Worm (Caenorhabditis elegans): Measurements from ENCODE around the gene K04A8.19.

K04A8.19 gene

ce11 chrV:6511121-6511520 is 43.1 kb downstream of the K04A8.19 start, which contains the start of gene ubh-1:
Gene ubh-1 (minus strand): TSS chrV:6511409.
- TF ChIP-seq ama-1 (optimal IDR thresholded peaks at IDR 0.05), result no peak
- TF ChIP-seq B0310.2 (tag; optimal IDR thresholded peaks at IDR 0.05), result no peak
- no peak for TF ChIP-seq pes-1 (GFP tag; IDR thresholded peaks at IDR 0.05)

- TF ChIP-seq B0310.2 (tag; optimal IDR thresholded peaks at IDR 0.05) (no peak), ceh-13 (GFP tag; optimal IDR thresholded peaks at IDR 0.05) (no peak), pes-1 (GFP tag; IDR thresholded peaks at IDR 0.05) (no peak), hnd-1 (tag; optimal IDR thresholded peaks at IDR 0.05) (no peak), ets-7 (tag; optimal IDR thresholded peaks at IDR 0.05) (no peak), sea-1 (GFP tag; conservative IDR thresholded peaks at IDR 0.05) (no peak), tra-4 (tag; optimal IDR thresholded peaks at IDR 0.05) (no peak)
These were observed 43.6 kb downstream of the K04A8.19 start for ce11 chrV:6510622-6511021.

- no peak for TF ChIP-seq F13C5.2 (tag; optimal IDR thresholded peaks at IDR 0.05)
- TF ChIP-seq pes-1 (GFP tag; IDR thresholded peaks at IDR 0.05), result no peak
- TF ChIP-seq sea-1 (GFP tag; conservative IDR thresholded peaks at IDR 0.05), result no peak
- no peak for TF ChIP-seq flt-1 (GFP tag; IDR thresholded peaks at IDR 0.05)
These were observed 44.5 kb downstream of the K04A8.19 start, which contains the start of gene ubh-2 for ce11 chrV:6509717-6510116. Gene ubh-2 (minus strand): TSS chrV:6509817.

- TF ChIP-seq aly-1 (tag; optimal IDR thresholded peaks at IDR 0.05), result no peak
- no peak for TF ChIP-seq pes-1 (GFP tag; IDR thresholded peaks at IDR 0.05)
- no peak for TF ChIP-seq hmbx-1 (tag; optimal IDR thresholded peaks at IDR 0.05)
- TF ChIP-seq ceh-36 (tag; optimal IDR thresholded peaks at IDR 0.05), result no peak
- TF ChIP-seq sea-1 (GFP tag; conservative IDR thresholded peaks at IDR 0.05), result no peak
- TF ChIP-seq tbx-11 (GFP tag; IDR thresholded peaks at IDR 0.05), result no peak
- TF ChIP-seq hnd-1 (tag; optimal IDR thresholded peaks at IDR 0.05), result no peak
- no peak for TF ChIP-seq ets-7 (tag; optimal IDR thresholded peaks at IDR 0.05)
- TF ChIP-seq ceh-13 (GFP tag; optimal IDR thresholded peaks at IDR 0.05), result no peak
- TF ChIP-seq B0310.2 (tag; optimal IDR thresholded peaks at IDR 0.05), result no peak
- no peak for TF ChIP-seq hmg-4 (GFP tag; optimal IDR thresholded peaks at IDR 0.05)
- no peak for TF ChIP-seq tra-4 (tag; optimal IDR thresholded peaks at IDR 0.05)
These were observed 45.5 kb downstream of the K04A8.19 start, which contains the start of gene ubh-3 for ce11 chrV:6508703-6509102. Gene ubh-3 (minus strand): TSS chrV:6508803.

ce11 chrV:6506238-6506956 is 47.8 kb downstream of the K04A8.19 start:
- no peak for TF ChIP-seq pes-1 (GFP tag; IDR thresholded peaks at IDR 0.05)
- TF ChIP-seq hmg-4 (GFP tag; optimal IDR thresholded peaks at IDR 0.05), result no peak
- no peak for TF ChIP-seq B0310.2 (tag; optimal IDR thresholded peaks at IDR 0.05)
- TF ChIP-seq hnd-1 (tag; optimal IDR thresholded peaks at IDR 0.05), result no peak
- TF ChIP-seq tbx-37 (GFP tag; conservative IDR thresholded peaks at IDR 0.05), result no peak
- no peak for TF ChIP-seq ama-1 (optimal IDR thresholded peaks at IDR 0.05)
- no peak for TF ChIP-seq F13C5.2 (tag; optimal IDR thresholded peaks at IDR 0.05)
- no peak for TF ChIP-seq hmbx-1 (tag; optimal IDR thresholded peaks at IDR 0.05)
- no peak for TF ChIP-seq scrt-1 (GFP tag; IDR thresholded peaks at IDR 0.05)
- TF ChIP-seq tra-4 (tag; optimal IDR thresholded peaks at IDR 0.05), result no peak
- no peak for TF ChIP-seq ets-7 (tag; optimal IDR thresholded peaks at IDR 0.05)

- TF ChIP-seq scrt-1 (GFP tag; IDR thresholded peaks at IDR 0.05) (no peak), tbx-37 (GFP tag; conservative IDR thresholded peaks at IDR 0.05) (no peak)
These were observed 48.8 kb downstream of the K04A8.19 start, which contains the start of gene W01A11.7 for ce11 chrV:6505339-6505811. Gene W01A11.7 (minus strand): TSS chrV:6505389.

ce11 chrV:6504131-6504827 is 49.9 kb downstream of the K04A8.19 start, which contains the start of gene moc-2:
Gene moc-2 (minus strand): TSS chrV:6504181.
- TF ChIP-seq aly-1 (tag; optimal IDR thresholded peaks at IDR 0.05) (no peak), hnd-1 (tag; optimal IDR thresholded peaks at IDR 0.05) (no peak), ceh-13 (GFP tag; optimal IDR thresholded peaks at IDR 0.05) (no peak), ama-1 (optimal IDR thresholded peaks at IDR 0.05) (no peak), scrt-1 (GFP tag; IDR thresholded peaks at IDR 0.05) (no peak), ceh-36 (tag; optimal IDR thresholded peaks at IDR 0.05) (no peak), flt-1 (GFP tag; IDR thresholded peaks at IDR 0.05) (no peak), tbx-11 (GFP tag; IDR thresholded peaks at IDR 0.05) (no peak), ets-7 (tag; optimal IDR thresholded peaks at IDR 0.05) (no peak), tbx-37 (GFP tag; conservative IDR thresholded peaks at IDR 0.05) (no peak), hmbx-1 (tag; optimal IDR thresholded peaks at IDR 0.05) (no peak), sea-1 (GFP tag; conservative IDR thresholded peaks at IDR 0.05) (no peak), F13C5.2 (tag; optimal IDR thresholded peaks at IDR 0.05) (no peak), tra-4 (tag; optimal IDR thresholded peaks at IDR 0.05) (no peak), B0310.2 (tag; optimal IDR thresholded peaks at IDR 0.05) (no peak), hmg-4 (GFP tag; optimal IDR thresholded peaks at IDR 0.05) (no peak), pes-1 (GFP tag; IDR thresholded peaks at IDR 0.05) (no peak)
